Worm (Caenorhabditis elegans) whole organism, late embryonic: Measurements from ENCODE around the gene srh-87.

ENCODE experiments used
- F13H6.1 ChIP-seq: sonication (generic microtip); optimal IDR thresholded peaks from 2 replicates; lab custom pipeline; 2016; ENCODE audit warnings: missing genetic modification characterization, missing compliant biosample characterization
- dmd-4 ChIP-seq: sonication (generic microtip); optimal IDR thresholded peaks from 2 replicates; lab custom pipeline; 2016; ENCODE audit warnings: borderline replicate concordance, missing genetic modification characterization, missing compliant biosample characterization
- elt-2 ChIP-seq: sonication (generic microtip); optimal IDR thresholded peaks from 2 replicates; lab custom pipeline; 2016; ENCODE audit warnings: missing genetic modification reagents, missing genetic modification characterization, missing compliant biosample characterization
- fkh-10 ChIP-seq: fragments of 150-350 bp; optimal IDR thresholded peaks from 2 replicates; lab custom pipeline; 2014; ENCODE audit warnings: missing biosample characterization, missing genetic modification reagents, missing genetic modification characterization
- fkh-6 ChIP-seq: sonication (generic microtip); optimal IDR thresholded peaks from 2 replicates; lab custom pipeline; 2016; ENCODE audit warnings: missing genetic modification characterization, missing compliant biosample characterization
- madf-2 ChIP-seq: sonication (generic microtip); optimal IDR thresholded peaks from 2 replicates; lab custom pipeline; 2017; ENCODE audit warnings: missing genetic modification characterization, missing compliant biosample characterization
- pax-1 ChIP-seq: fragments of 150-350 bp; optimal IDR thresholded peaks from 2 replicates; lab custom pipeline; 2014; ENCODE audit warnings: missing biosample characterization, missing genetic modification characterization
- pha-4 ChIP-seq: fragments of 150-350 bp; optimal IDR thresholded peaks from 2 replicates; lab custom pipeline; 2018; ENCODE audit warnings: missing biosample characterization, missing genetic modification reagents, missing genetic modification characterization
- sdc-2 ChIP-seq: sonication (generic microtip); optimal IDR thresholded peaks from 2 replicates; lab custom pipeline; 2016; ENCODE audit warnings: missing genotype, missing genetic modification characterization, missing compliant biosample characterization
- tbx-2 ChIP-seq: sonication (generic microtip); optimal IDR thresholded peaks from 2 replicates; lab custom pipeline; 2016; ENCODE audit warnings: missing genetic modification characterization, missing compliant biosample characterization

DNA sequence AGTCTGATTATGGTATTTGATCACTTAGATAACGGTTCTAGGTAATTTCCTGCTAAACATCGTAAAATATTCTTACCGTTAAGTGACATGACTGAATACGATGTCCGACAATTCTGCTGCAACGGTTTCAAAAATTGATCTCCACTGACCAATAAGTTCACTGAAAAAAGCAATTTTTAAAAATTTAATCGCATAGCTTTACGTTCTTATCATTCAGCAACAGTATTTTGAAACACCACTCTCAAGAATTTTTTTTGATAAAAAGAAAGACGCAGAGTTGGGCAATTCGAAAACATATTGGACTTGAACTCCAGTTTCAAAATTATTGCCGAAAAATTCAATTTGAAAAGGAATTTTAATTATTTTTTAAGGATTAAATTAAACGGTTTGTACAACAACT is 17.9 kb downstream of the srh-87 start, which contains the start of gene C31B8.12:
- TF ChIP-seq fkh-6 (tag; lab: Kevin White, UChicago) (no peak), sdc-2 (tag; lab: Kevin White, UChicago) (no peak), dmd-4 (no peak), fkh-10 (GFP tag; lab: Kevin White, UChicago) (no peak), tbx-2 (no peak), madf-2 (no peak), pha-4 (tag; lab: Kevin White, UChicago) (no peak), pax-1 (tag; lab: Kevin White, UChicago) (no peak), F13H6.1 (no peak), elt-2 (no peak)
